Worm (Caenorhabditis elegans) whole organism, L4 larva: ENCODE data around the gene Y5H2A.1.

Experiments used
- F10B5.3 ChIP-seq: sonication (generic microtip); optimal IDR thresholded peaks from 2 replicates; lab custom pipeline; 2016; ENCODE audit warnings: mild to moderate bottlenecking, missing genetic modification characterization, missing compliant biosample characterization
- ama-1 ChIP-seq: fragments of 150-350 bp; optimal IDR thresholded peaks from 2 replicates; lab custom pipeline; 2014; ENCODE audit warnings: inconsistent platforms, mixed read lengths
- ceh-82 ChIP-seq: sonication (generic microtip); optimal IDR thresholded peaks from 2 replicates; lab custom pipeline; 2017; ENCODE audit warnings: missing biosample characterization, missing genetic modification characterization
- daf-16 ChIP-seq, 3 experiments: sonication (generic microtip); optimal IDR thresholded peaks; 2 replicates each; lab custom pipeline; 2016 to 2017; ENCODE audit warnings: missing genetic modification characterization in 3 of 3, missing genetic modification reagents in 3 of 3, mild to moderate bottlenecking in 2 of 3, missing compliant biosample characterization in 2 of 3, missing biosample characterization in 1 of 3, moderate library complexity in 1 of 3
- dmd-9 ChIP-seq: fragments of 200-800 bp; sonication (Bioruptor generic); IDR thresholded peaks from 2 replicates; pipeline ENCODE4 v1.3.6; 2022; ENCODE audit warnings: missing genetic modification reagents, missing genetic modification characterization, missing compliant biosample characterization
- fos-1 ChIP-seq: fragments of 150-350 bp; optimal IDR thresholded peaks from 2 replicates; lab custom pipeline; 2014; ENCODE audit warnings: missing biosample characterization, missing genetic modification characterization
- lin-13 ChIP-seq: fragments of 150-350 bp; optimal IDR thresholded peaks from 2 replicates; lab custom pipeline; 2014; ENCODE audit warnings: missing biosample characterization, missing genetic modification reagents, missing genetic modification characterization
- lin-39 ChIP-seq: fragments of 150-350 bp; optimal IDR thresholded peaks from 2 replicates; lab custom pipeline; 2014; ENCODE audit warnings: missing biosample characterization, missing genetic modification reagents, missing genetic modification characterization
- madf-9 ChIP-seq: fragments of 200-800 bp; sonication (Bioruptor generic); conservative IDR thresholded peaks from 2 replicates; pipeline ENCODE4 v1.3.6; 2022; ENCODE audit warnings: missing genetic modification reagents, missing genetic modification characterization, missing compliant biosample characterization
- mdl-1 ChIP-seq, 2 experiments: fragments of 150-350 bp in 1 of 2; sonication (generic microtip) in 1 of 2; optimal IDR thresholded peaks; 2 replicates each; lab custom pipeline; 2014 to 2017; ENCODE audit warnings: missing biosample characterization in 2 of 2, missing genetic modification characterization in 2 of 2
- nhr-237 ChIP-seq: sonication (generic microtip); optimal IDR thresholded peaks from 2 replicates; lab custom pipeline; 2017; ENCODE audit warnings: missing biosample characterization, missing genetic modification characterization
- nhr-48 ChIP-seq: sonication (generic microtip); optimal IDR thresholded peaks from 2 replicates; lab custom pipeline; 2016; ENCODE audit warnings: mild to moderate bottlenecking, missing genetic modification characterization, missing compliant biosample characterization
- zfp-2 ChIP-seq: sonication (generic microtip); optimal IDR thresholded peaks from 2 replicates; lab custom pipeline; 2016; ENCODE audit warnings: mild to moderate bottlenecking, missing genetic modification characterization, missing compliant biosample characterization

DNA sequence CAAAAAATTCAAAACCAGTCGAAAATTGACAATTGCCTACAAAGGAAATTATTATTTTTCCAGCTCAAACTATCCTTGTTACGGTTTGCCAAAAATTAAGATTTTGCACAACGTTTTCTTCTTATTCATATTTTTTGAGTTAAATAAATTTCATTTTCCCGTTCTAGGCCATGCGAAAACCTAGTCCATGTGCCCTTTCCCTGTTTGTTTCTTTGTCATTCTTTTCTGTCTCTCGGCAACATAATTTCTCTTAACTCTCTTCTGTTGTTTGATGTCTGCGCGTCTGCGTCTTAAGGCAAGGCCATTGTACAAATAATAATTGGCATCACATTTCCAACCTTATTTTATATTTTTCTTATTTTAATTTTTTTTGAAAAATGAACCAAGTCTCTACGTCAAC is 9.8 kb upstream of the Y5H2A.1 start, which contains the start of gene nhr-228:
- TF ChIP-seq fos-1 (no peak), lin-13 (GFP tag; lab: Kevin White, UChicago) (no peak), madf-9 (GFP tag; lab: Robert Waterston, UW) (no peak), nhr-237 (tag; lab: Kevin White, UChicago) (no peak), F10B5.3 (tag; lab: Kevin White, UChicago) (no peak), mdl-1 (tag; optimal IDR thresholded peaks at IDR 0.05; lab: Kevin White, UChicago) (peak in 1 of 2 experiments; percentile 58), ama-1 (lab: Kevin White, UChicago) (no peak), nhr-48 (tag; lab: Kevin White, UChicago) (no peak), ceh-82 (tag; lab: Kevin White, UChicago) (no peak), daf-16 (GFP tag; optimal IDR thresholded peaks at IDR 0.05; lab: Kevin White, UChicago) (no peak), daf-16 (tag; optimal IDR thresholded peaks at IDR 0.05; lab: Kevin White, UChicago) (peak; percentile 49), lin-39 (tag; lab: Kevin White, UChicago) (no peak), dmd-9 (GFP tag; lab: Robert Waterston, UW) (no peak), zfp-2 (tag; lab: Kevin White, UChicago) (no peak)
